Fruit fly (Drosophila melanogaster) whole organism, wandering third instar larva: ENCODE data around the gene CG9281.

Experiments
- Abd-B ChIP-seq: fragments of >200 bp; optimal IDR thresholded peaks from 2 replicates; lab custom pipeline; 2017; ENCODE audit warnings: missing biosample characterization, missing genetic modification characterization
- Myc ChIP-seq: fragments of >200 bp; optimal IDR thresholded peaks from 2 replicates; lab custom pipeline; 2017
- N ChIP-seq: fragments of >200 bp; optimal IDR thresholded peaks from 2 replicates; lab custom pipeline; 2018; ENCODE audit warnings: missing biosample characterization, missing external identifiers, missing genetic modification characterization
- OdsH ChIP-seq: fragments of 200-800 bp; sonication (Bioruptor generic); optimal IDR thresholded peaks from 2 replicates; lab custom pipeline; 2016; ENCODE audit warnings: missing biosample characterization, mild to moderate bottlenecking, missing genetic modification characterization
- Rel ChIP-seq, 2 experiments: fragments of 200-800 bp; sonication (Bioruptor generic) in 1 of 2; optimal IDR thresholded peaks; 2 replicates in 1 of 2; 3 replicates in 1 of 2; lab custom pipeline; 2016 to 2019; ENCODE audit warnings: mild to moderate bottlenecking in 2 of 2, missing biosample characterization in 2 of 2, missing genetic modification characterization in 2 of 2, moderate library complexity in 1 of 2
- br ChIP-seq: fragments of 200-800 bp; sonication (Bioruptor generic); optimal IDR thresholded peaks from 2 replicates; lab custom pipeline; 2016; ENCODE audit warnings: missing biosample characterization, missing genetic modification characterization
- brk ChIP-seq: fragments of 200-800 bp; sonication (Bioruptor generic); optimal IDR thresholded peaks from 2 replicates; lab custom pipeline; 2016; ENCODE audit warnings: missing biosample characterization, mild to moderate bottlenecking, missing genetic modification characterization
- ey ChIP-seq: fragments of 200-800 bp; sonication (Bioruptor generic); optimal IDR thresholded peaks from 2 replicates; lab custom pipeline; 2016; ENCODE audit warnings: missing biosample characterization, missing genetic modification characterization
- fru ChIP-seq: fragments of 200-800 bp; sonication (Bioruptor generic); optimal IDR thresholded peaks from 3 replicates; lab custom pipeline; 2016; ENCODE audit warnings: missing biosample characterization, mild to moderate bottlenecking, missing genetic modification characterization
- lola ChIP-seq: fragments of >200 bp; optimal IDR thresholded peaks from 2 replicates; lab custom pipeline; 2017; ENCODE audit warnings: missing biosample characterization, missing genetic modification characterization
- pan ChIP-seq: fragments of >200 bp; optimal IDR thresholded peaks from 2 replicates; lab custom pipeline; 2017
- psq ChIP-seq: fragments of 200-800 bp; sonication (Bioruptor generic); optimal IDR thresholded peaks from 3 replicates; lab custom pipeline; 2017; ENCODE audit warnings: missing biosample characterization, mild to moderate bottlenecking, missing genetic modification characterization, moderate library complexity
- sv ChIP-seq: fragments of 200-800 bp; sonication (Bioruptor generic); optimal IDR thresholded peaks from 3 replicates; lab custom pipeline; 2016; ENCODE audit warnings: missing biosample characterization, missing genetic modification characterization
- usp ChIP-seq: fragments of >200 bp; optimal IDR thresholded peaks from 2 replicates; lab custom pipeline; 2017; ENCODE audit warnings: missing biosample characterization, missing genetic modification characterization

dm6 chrX:15746682-15747196, 36.4 kb upstream of the CG9281 start:
- TF ChIP-seq usp (GFP tag; lab: Kevin White, UChicago) (no peak), Myc (no peak), ey (no peak), Rel (GFP tag; optimal IDR thresholded peaks at IDR 0.05; lab: Kevin White, UChicago) (no peak), Rel (tag; optimal IDR thresholded peaks at IDR 0.05; lab: Kevin White, UChicago) (no peak), OdsH (GFP tag; lab: Kevin White, UChicago) (no peak), sv (GFP tag; lab: Kevin White, UChicago) (no peak), N (no peak), psq (no peak), pan (no peak), fru (no peak), Abd-B (GFP tag; lab: Kevin White, UChicago) (no peak), lola (GFP tag; lab: Kevin White, UChicago) (no peak), br (GFP tag; lab: Kevin White, UChicago) (no peak), brk (GFP tag; lab: Kevin White, UChicago) (no peak)
